Worm (Caenorhabditis elegans) whole organism, L4/young adult: ENCODE results near the gene gpd-4.

Source experiments
- W03F9.2 ChIP-seq: fragments of 150-350 bp; optimal IDR thresholded peaks from 2 replicates; lab custom pipeline; 2014; ENCODE audit warnings: missing biosample characterization, missing genetic modification characterization
- him-1 ChIP-seq: sonication (generic microtip); optimal IDR thresholded peaks from 2 replicates; lab custom pipeline; 2016; ENCODE audit warnings: missing genotype, missing genetic modification reagents, missing genetic modification characterization, missing compliant biosample characterization

DNA sequence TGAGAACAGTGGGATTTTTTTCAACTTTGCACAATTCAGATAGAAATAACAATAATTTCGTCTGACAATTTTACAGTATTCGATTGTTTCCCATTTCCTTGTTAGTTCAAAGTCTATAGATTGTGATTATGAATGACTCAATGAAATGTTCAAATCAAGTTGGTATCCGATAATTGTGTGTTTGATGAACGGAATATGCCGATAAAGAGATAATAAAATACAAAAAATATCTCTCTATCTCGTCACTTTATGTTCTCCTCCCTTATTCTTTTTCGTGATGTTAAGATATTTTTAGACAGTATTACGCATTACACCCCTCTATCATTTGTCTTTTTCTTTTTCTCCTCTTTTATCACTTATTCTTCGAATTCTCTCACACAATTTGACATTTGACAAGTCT lies 48.6 kb upstream of the gpd-4 start, which contains the start of gene F27E5.7:
- TF ChIP-seq him-1 (tag; lab: Kevin White, UChicago): no peak
- TF ChIP-seq W03F9.2 (tag; lab: Kevin White, UChicago): no peak
